Worm (Caenorhabditis elegans): Measurements from ENCODE around the gene F22F7.8.

DNA sequence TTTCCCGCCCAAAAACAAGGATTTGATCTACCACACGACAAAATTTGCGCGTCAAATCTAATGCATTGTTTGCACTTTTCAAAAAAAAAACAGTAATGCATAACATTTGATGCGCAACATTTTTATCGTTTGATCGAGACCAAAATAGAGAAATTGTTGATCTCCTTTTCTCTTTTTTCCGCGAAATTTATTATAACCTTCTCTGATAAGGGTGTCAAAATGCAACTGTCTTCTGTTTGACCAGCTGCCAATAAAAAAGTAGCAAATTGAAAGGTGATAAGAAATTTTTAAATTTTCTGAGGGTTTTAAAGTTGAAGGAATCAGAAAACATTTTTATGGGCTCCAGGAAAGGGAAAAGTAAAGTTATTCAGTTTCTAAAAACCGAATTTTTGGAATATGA, 15.2 kb upstream of the F22F7.8 start:
- TF ChIP-seq blmp-1 (tag; optimal IDR thresholded peaks at IDR 0.05; ENCODE audit: insufficient read depth) (no peak), fos-1 (tag; optimal IDR thresholded peaks at IDR 0.05) (no peak), aly-2 (tag; optimal IDR thresholded peaks at IDR 0.05) (no peak), mab-5 (tag; optimal IDR thresholded peaks at IDR 0.05) (no peak), F13H6.1 (tag; optimal IDR thresholded peaks at IDR 0.05) (no peak), unc-39 (tag; optimal IDR thresholded peaks at IDR 0.05) (no peak), mbf-1 (tag; optimal IDR thresholded peaks at IDR 0.05) (no peak), mdl-1 (tag; optimal IDR thresholded peaks at IDR 0.05) (no peak), nhr-11 (tag; optimal IDR thresholded peaks at IDR 0.05) (no peak), ztf-11 (tag; optimal IDR thresholded peaks at IDR 0.05) (no peak), elt-3 (tag; optimal IDR thresholded peaks at IDR 0.05) (no peak), egl-27 (tag; optimal IDR thresholded peaks at IDR 0.05) (no peak)

All from whole organism, L2 larva.